Worm (Caenorhabditis elegans): ENCODE results near the gene srb-3.

DNA sequence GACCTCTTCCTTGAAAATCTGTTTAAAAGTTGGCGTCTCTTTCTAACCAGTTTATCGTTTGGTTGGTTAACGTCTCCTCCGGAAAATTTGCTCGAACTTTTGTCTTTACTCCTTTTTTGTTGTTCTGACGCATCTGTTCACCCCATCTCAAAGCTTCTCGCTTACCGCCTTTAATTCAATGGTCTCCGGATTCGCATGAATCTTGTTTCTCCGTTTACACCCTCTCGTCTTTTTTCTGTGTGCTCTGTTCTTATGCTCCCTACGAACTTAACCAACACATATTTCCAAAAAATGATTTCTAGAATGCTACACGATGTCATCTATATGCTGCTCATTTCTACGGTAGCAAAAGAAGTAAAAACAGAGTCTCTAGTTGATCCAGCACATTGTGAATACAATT is 36.6 kb downstream of the srb-3 start, which contains the start of gene lgc-56:
- TF ChIP-seq crh-2 (tag; optimal IDR thresholded peaks at IDR 0.05) (no peak), egl-27 (tag; optimal IDR thresholded peaks at IDR 0.05) (no peak), fos-1 (tag; optimal IDR thresholded peaks at IDR 0.05) (no peak), snpc-4 (tag; optimal IDR thresholded peaks at IDR 0.05) (no peak), ceh-82 (tag; optimal IDR thresholded peaks at IDR 0.05) (no peak)

Data from whole organism, L2 larva.